Worm (Caenorhabditis elegans): ENCODE results near the gene F32G8.3.

F32G8.3 gene

DNA sequence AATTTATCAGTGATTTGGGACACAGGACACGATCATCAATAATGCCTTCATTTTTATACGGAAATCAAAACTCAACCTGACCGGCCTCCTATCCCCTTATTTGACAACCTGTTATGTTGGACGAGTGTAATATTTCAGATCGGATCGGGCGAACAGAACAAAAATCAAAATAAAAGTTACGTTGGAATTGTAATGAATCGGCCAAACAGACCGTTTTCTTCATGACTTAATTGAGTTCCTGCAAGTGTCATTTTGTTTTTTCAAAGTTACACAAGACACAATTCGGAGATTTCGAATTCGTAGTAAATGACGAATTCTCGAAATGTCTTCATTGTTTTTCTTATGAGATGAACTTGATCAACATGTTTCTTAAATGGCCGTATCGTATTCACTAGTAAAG, at the start of gene F32G8.3:
TSS of gene F32G8.3 (minus strand) at position 101 of the 400 bp plus-strand sequence.
- TF ChIP-seq him-1 (tag; optimal IDR thresholded peaks at IDR 0.05) = no peak
- no peak for TF ChIP-seq W03F9.2 (tag; optimal IDR thresholded peaks at IDR 0.05)

DNA sequence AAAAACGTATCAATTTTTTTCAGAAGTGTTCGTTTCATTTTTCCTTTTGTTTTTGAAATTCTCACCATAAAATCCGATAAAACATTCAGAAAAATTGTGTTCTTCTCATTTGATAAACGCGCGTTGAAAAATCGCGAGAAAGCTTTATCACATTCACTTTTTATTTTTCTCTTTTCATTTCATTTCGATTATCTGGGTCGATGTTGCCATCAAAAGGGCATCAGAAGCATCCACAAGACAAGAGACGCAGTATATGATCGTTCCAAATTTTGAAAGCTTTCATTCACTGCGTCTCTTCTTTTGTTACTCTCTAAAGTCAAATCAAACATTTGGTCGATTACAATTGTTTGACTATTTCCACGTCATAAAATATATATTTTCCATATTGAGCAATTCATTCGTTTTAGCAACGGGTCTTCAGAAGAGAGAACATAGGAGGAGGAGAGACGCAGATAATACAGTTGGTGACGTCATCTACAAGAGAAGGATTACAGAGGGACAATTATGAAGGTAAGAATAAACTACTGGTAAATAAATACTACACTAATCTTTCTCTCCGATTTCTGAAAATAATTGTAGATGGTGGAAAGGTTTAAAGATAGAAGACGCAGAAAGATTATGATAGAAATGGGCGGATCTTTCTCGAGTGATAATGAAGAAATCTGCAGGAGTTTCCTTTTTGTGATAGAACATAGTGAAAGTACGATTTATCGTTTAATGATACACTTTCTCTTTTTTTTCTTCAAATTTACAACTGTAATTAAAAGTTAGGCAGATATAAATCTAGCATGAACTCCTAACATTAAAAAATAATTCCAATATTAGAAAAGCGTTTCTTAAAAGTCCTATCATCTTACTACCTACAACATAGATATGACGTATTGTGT, 47.2 kb upstream of the F32G8.3 start, which contains the start of gene H27A22.1:
TSS of gene H27A22.1 (plus strand) at position 505 of the 887 bp plus-strand sequence.
- TF ChIP-seq him-1 (tag; optimal IDR thresholded peaks at IDR 0.05) = no peak
- no peak for TF ChIP-seq W03F9.2 (tag; optimal IDR thresholded peaks at IDR 0.05)
- TF ChIP-seq dao-5 (tag; optimal IDR thresholded peaks at IDR 0.05) = no peak

DNA sequence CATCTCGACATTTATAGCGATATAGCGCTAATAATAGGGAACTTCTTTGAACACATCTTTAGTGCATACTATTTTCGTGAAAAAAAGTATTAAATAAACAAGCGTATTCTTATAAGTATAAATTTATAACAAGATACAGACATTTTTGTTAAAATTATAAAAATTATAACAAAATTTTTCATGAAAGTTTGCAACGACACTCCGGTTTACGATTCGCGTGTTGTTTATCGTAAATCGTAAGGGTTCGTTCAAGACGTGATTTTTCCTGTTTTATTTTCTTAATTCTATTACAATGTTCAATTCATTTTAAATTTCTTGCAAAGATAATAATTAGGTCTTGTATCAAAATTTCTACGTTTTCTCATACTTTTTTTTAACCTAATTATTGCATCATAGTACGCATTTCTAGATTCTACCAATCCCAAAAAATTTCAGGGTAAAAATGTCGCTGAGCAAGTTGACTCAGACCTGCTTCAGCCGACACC, 43.6 kb upstream of the F32G8.3 start, which contains the start of gene scpl-4:
TSS of gene scpl-4 (plus strand) at position 435 of the 485 bp plus-strand sequence.
- no peak for TF ChIP-seq dao-5 (tag; optimal IDR thresholded peaks at IDR 0.05)
- TF ChIP-seq W03F9.2 (tag; optimal IDR thresholded peaks at IDR 0.05) = no peak
- no peak for TF ChIP-seq him-1 (tag; optimal IDR thresholded peaks at IDR 0.05)

ce11 chrV:10597234-10597633, 42.1 kb upstream of the F32G8.3 start, which contains the start of gene T21C9.13:
Gene T21C9.13 (plus strand): TSS chrV:10597266.
- TF ChIP-seq him-1 (tag; optimal IDR thresholded peaks at IDR 0.05) (no peak), dao-5 (tag; optimal IDR thresholded peaks at IDR 0.05) (no peak), W03F9.2 (tag; optimal IDR thresholded peaks at IDR 0.05) (no peak)

DNA sequence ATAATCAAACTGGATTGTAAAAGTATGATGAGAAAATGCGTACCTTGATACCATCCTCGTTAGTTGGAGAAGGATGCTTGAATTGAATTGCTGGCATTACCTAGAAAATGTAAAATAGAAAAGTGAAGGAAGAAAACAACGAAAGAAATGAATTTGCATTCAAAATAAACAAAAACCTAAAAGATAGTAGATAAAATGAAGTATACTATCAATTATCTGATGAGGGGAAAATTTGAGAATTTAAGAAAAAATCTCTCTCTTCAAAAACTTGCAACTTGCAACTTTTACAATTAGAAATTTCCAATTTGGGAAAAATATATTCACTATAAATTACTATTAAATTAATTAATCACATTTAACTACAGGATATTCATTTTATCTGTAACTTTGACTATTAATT, 39.7 kb upstream of the F32G8.3 start, which contains the start of gene T21C9.11:
TSS of gene T21C9.11 (minus strand) at position 101 of the 400 bp plus-strand sequence.
- TF ChIP-seq W03F9.2 (tag; optimal IDR thresholded peaks at IDR 0.05) (no peak), dao-5 (tag; optimal IDR thresholded peaks at IDR 0.05) (no peak), him-1 (tag; optimal IDR thresholded peaks at IDR 0.05) (no peak)

- TF ChIP-seq W03F9.2 (tag; optimal IDR thresholded peaks at IDR 0.05) = no peak
- no peak for TF ChIP-seq him-1 (tag; optimal IDR thresholded peaks at IDR 0.05)
- TF ChIP-seq dao-5 (tag; optimal IDR thresholded peaks at IDR 0.05) = no peak
Measured at ce11 chrV:10592479-10592878, 37.3 kb upstream of the F32G8.3 start, which contains the start of gene T21C9.9. Gene T21C9.9 (minus strand): TSS chrV:10592579.

ce11 chrV:10589774-10590528, 34.8 kb upstream of the F32G8.3 start, which contains the start of gene ttr-23:
Gene ttr-23 (minus strand): TSS chrV:10589860.
- TF ChIP-seq dao-5 (tag; optimal IDR thresholded peaks at IDR 0.05) (no peak), W03F9.2 (tag; optimal IDR thresholded peaks at IDR 0.05) (no peak), him-1 (tag; optimal IDR thresholded peaks at IDR 0.05) (no peak)

- no peak for TF ChIP-seq dao-5 (tag; optimal IDR thresholded peaks at IDR 0.05)
- no peak for TF ChIP-seq him-1 (tag; optimal IDR thresholded peaks at IDR 0.05)
- TF ChIP-seq W03F9.2 (tag; optimal IDR thresholded peaks at IDR 0.05) = no peak
Measured at ce11 chrV:10588694-10589093, 33.6 kb upstream of the F32G8.3 start, which contains the start of gene srg-32. Gene srg-32 (minus strand): TSS chrV:10588794.

DNA sequence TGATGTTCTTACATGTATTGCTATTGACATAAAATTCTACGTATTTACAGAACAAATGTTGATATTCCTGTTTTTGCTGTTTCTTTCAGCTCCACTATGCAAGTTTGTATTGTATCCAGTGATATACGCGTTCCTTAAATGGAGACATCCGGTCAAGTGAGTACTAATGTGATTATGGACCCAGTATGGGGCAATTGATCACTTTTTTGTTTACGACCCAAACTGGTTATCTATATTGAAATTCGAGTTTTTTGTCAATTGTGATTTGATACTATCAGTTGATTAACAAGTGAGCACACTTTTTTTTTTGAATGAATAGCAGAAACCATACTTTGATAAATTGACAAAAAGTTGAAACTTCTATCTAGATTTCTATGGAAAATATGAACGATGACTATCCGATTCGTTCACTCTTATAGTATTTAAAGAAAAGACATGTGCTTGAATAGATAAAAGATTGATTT, 26.7 kb upstream of the F32G8.3 start, which contains the start of gene T21C9.6:
TSS of gene T21C9.6 (plus strand) at position 51 of the 464 bp plus-strand sequence.
- TF ChIP-seq him-1 (tag; optimal IDR thresholded peaks at IDR 0.05) (no peak), dao-5 (tag; optimal IDR thresholded peaks at IDR 0.05) (no peak), W03F9.2 (tag; optimal IDR thresholded peaks at IDR 0.05) (no peak)

DNA sequence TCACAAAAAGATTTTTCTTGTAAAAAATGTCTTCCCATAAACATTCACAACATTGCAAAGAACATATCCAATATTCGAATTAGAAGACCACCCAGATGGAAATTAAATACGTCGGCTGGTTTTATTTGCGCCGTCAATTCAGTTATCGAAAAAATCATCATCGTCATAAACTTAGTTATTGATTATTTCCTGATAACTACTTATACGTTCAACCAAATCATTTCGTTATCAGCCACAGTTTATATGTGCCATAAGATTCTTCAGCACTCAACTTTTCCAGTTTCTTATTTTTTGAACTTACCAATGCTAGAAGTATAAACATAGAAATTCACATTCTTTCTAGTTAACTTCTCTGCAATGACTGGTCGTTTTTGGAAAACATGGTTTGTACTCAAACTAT, 25.5 kb upstream of the F32G8.3 start:
- TF ChIP-seq him-1 (tag; optimal IDR thresholded peaks at IDR 0.05) = no peak
- TF ChIP-seq W03F9.2 (tag; optimal IDR thresholded peaks at IDR 0.05) = no peak
- no peak for TF ChIP-seq dao-5 (tag; optimal IDR thresholded peaks at IDR 0.05)

ce11 chrV:10578938-10579337, 23.8 kb upstream of the F32G8.3 start, which contains the start of the genes erh-1 and lpd-9:
Gene erh-1 (minus strand): TSS chrV:10579141.
Gene lpd-9 (plus strand): TSS chrV:10579305.
- TF ChIP-seq W03F9.2 (tag; optimal IDR thresholded peaks at IDR 0.05) = peak; percentile 76
- TF ChIP-seq him-1 (tag; optimal IDR thresholded peaks at IDR 0.05) = no peak

DNA sequence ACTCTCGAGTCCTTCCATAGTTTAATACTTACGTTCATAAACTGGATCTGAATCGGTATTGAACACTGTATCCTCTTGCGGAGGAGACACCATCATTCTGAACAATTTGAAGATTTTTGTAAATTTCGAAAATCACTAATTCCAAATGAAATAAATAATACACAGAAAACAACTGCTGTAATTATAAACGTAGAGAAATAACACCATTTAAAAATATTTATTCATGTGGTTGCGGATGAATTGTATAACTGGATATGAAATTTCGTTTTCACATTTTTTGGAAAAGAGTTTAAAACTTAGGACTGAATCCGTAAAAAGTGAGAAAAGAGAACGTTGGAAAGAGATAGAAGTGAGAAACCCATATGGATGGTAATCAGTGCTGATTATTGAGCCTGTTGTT, 23.1 kb upstream of the F32G8.3 start, which contains the start of gene mics-1:
TSS of gene mics-1 (minus strand) at position 101 of the 400 bp plus-strand sequence.
- TF ChIP-seq W03F9.2 (tag; optimal IDR thresholded peaks at IDR 0.05) (no peak), him-1 (tag; optimal IDR thresholded peaks at IDR 0.05) (no peak), dao-5 (tag; optimal IDR thresholded peaks at IDR 0.05) (no peak)

DNA sequence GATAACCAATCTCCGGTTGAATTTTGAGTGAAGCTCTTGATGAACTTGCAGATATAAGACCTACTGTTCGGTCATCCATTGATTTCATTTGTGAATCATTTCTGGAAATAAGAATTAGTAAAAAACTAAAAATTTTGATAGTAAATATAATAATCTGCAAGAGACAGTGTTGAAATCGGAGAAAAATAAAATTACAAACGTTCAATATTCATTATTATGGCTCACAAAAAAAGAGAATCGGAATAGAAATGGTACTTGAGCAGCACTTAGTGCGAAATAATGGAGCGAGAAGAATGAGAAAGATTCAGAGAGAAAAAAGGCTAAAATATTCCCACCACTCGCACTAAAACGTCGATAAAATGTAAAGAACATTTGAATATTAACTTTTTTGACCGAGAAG, 21.2 kb upstream of the F32G8.3 start, which contains the start of gene vps-54:
TSS of gene vps-54 (minus strand) at position 101 of the 400 bp plus-strand sequence.
- TF ChIP-seq W03F9.2 (tag; optimal IDR thresholded peaks at IDR 0.05) = no peak

Measured in whole organism, L4/young adult.